Worm (Caenorhabditis elegans): ENCODE measurements around the gene T24B8.4.
A peak's percentile ranks its signal among the peaks of the same experiment; 100 is the strongest.

Gene T24B8.4

DNA sequence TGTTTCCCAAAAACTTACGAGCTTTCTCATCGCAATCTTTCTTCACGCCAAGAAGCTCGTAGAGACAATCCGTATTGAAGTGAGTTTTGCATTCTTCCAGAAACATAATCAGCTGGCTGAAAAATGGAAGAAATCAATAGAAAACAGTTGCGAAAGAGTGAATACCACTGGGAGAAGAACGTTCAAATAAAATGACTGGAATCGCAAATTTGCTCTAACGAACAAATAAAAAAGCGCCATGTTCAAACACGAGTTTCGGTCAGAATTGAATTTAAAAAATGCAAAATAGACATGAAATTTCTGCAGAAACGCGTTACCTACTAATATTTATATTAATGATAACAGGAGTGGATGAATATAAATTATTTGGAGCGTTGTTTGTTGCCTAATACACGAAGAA is 37.8 kb upstream of the T24B8.4 start, which contains the start of gene dnj-23:
Gene dnj-23 (minus strand): TSS at position 158 of the 400 bp plus-strand sequence.
- TF ChIP-seq nhr-237 (tag; optimal IDR thresholded peaks at IDR 0.05) (no peak), ces-1 (GFP tag; optimal IDR thresholded peaks at IDR 0.05) (peak; percentile 6)

ce11 chrII:9107095-9107769 is 36.6 kb upstream of the T24B8.4 start, which contains the start of gene dyrb-1:
Gene dyrb-1, minus strand, starts transcription at chrII:9107145.
- TF ChIP-seq ces-1 (GFP tag; optimal IDR thresholded peaks at IDR 0.05) (peak; percentile 76), elt-3 (tag; optimal IDR thresholded peaks at IDR 0.05) (no peak)

DNA sequence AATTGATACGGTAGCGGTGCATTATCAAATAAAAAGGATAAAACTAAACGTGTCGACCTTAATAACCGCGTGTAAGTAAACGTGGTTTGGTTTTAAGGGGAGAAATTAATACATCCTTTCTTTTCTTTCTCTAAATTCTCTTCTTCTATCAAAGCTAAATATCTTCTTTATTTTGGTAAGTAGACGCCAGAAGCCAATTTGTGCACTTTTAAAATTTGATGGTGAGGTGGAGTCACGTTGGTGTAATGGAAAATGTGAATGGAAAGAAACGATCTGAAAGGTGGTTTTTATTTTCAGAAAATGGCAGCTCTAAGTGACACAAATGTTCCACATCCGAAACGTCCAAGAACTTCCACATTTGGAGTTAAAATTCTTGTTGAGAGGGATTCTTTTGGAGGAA is 30.2 kb upstream of the T24B8.4 start, which contains the start of gene T24H10.5:
Gene T24H10.5 (plus strand): TSS at position 301 of the 400 bp plus-strand sequence.
- TF ChIP-seq nhr-28 (tag; optimal IDR thresholded peaks at IDR 0.05) (no peak), lin-13 (tag; optimal IDR thresholded peaks at IDR 0.05) (no peak), snpc-4 (tag; optimal IDR thresholded peaks at IDR 0.05) (no peak), ceh-83 (GFP tag; optimal IDR thresholded peaks at IDR 0.05) (no peak), ceh-39 (tag; optimal IDR thresholded peaks at IDR 0.05) (no peak), lin-32 (GFP tag; optimal IDR thresholded peaks at IDR 0.05) (no peak)

DNA sequence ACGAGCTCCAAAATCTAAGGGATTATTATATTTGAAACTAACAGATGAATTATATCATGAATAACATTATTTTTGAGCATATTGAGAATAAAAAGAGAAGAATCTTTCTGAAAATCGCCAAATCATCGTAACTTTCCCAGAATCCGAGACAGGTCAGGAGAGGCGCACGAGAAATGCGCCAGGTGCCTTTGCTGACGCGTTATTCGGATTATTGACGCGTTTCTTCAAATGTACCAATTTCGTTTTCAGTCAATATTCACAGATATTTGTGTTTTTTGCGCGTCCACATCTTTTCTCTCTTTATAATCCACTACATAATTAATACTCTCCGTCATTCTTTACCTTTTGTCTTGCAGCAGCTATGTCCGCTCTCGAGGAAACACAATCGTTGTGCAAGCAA is 28.4 kb upstream of the T24B8.4 start, which contains the start of gene T24H10.1:
Gene T24H10.1 (plus strand): TSS at position 355 of the 400 bp plus-strand sequence.
- TF ChIP-seq sptf-1 (tag; optimal IDR thresholded peaks at IDR 0.05) (no peak), nhr-2 (tag; optimal IDR thresholded peaks at IDR 0.05) (no peak), bed-3 (GFP tag; optimal IDR thresholded peaks at IDR 0.05) (no peak), ztf-11 (tag; optimal IDR thresholded peaks at IDR 0.05) (no peak), snpc-4 (tag; optimal IDR thresholded peaks at IDR 0.05) (no peak), elt-3 (tag; optimal IDR thresholded peaks at IDR 0.05) (no peak), lin-13 (tag; optimal IDR thresholded peaks at IDR 0.05) (peak; percentile 77), unc-120 (tag; optimal IDR thresholded peaks at IDR 0.05; ENCODE audit: poor library complexity, severe bottlenecking) (peak; percentile 6), ceh-39 (tag; optimal IDR thresholded peaks at IDR 0.05) (no peak), blmp-1 (tag; optimal IDR thresholded peaks at IDR 0.05) (no peak), mab-5 (tag; optimal IDR thresholded peaks at IDR 0.05) (no peak), ces-1 (GFP tag; optimal IDR thresholded peaks at IDR 0.05) (peak; percentile 11), unc-39 (tag; optimal IDR thresholded peaks at IDR 0.05) (no peak), flh-1 (GFP tag; optimal IDR thresholded peaks at IDR 0.05) (no peak), lin-32 (GFP tag; optimal IDR thresholded peaks at IDR 0.05) (no peak), nhr-76 (tag; optimal IDR thresholded peaks at IDR 0.05) (no peak), tbx-8 (GFP tag; optimal IDR thresholded peaks at IDR 0.05) (no peak), elt-1 (tag; optimal IDR thresholded peaks at IDR 0.05; ENCODE audit: borderline replicate concordance, insufficient read depth) (no peak), zip-8 (tag; optimal IDR thresholded peaks at IDR 0.05) (no peak), nhr-28 (tag; optimal IDR thresholded peaks at IDR 0.05) (no peak), pha-4 (tag; optimal IDR thresholded peaks at IDR 0.05) (peak; percentile 61), ceh-83 (GFP tag; optimal IDR thresholded peaks at IDR 0.05) (no peak), lsy-2 (tag; optimal IDR thresholded peaks at IDR 0.05) (peak; percentile 27), mep-1 (tag; optimal IDR thresholded peaks at IDR 0.05) (peak; percentile 38), cnd-1 (tag; optimal IDR thresholded peaks at IDR 0.05) (peak; percentile 30), nhr-12 (tag; optimal IDR thresholded peaks at IDR 0.05) (no peak), sem-2 (GFP tag; optimal IDR thresholded peaks at IDR 0.05) (no peak)

DNA sequence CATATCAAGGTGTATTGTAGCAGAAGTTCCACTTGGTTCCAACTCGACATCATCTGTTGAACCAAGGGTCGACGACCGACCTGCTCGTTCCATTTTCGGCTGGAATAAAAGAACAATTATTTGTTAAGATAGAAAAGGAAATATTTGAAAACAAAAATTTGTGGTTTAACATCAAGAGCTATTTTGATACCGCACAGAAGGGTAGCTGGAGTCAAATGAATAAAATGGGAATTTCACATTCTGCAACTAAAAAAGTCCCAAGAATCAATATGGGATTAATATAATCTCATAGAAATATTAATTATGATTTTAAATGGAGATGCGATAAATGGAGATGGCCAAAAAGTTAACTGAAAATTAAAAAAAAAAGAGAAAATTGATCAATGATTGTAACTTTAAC is 27.9 kb upstream of the T24B8.4 start, which contains the start of gene clh-5:
Gene clh-5 (minus strand): TSS at position 101 of the 400 bp plus-strand sequence.
- TF ChIP-seq elt-1 (tag; optimal IDR thresholded peaks at IDR 0.05; ENCODE audit: borderline replicate concordance, insufficient read depth) (no peak), drap-1 (GFP tag; optimal IDR thresholded peaks at IDR 0.05) (no peak), sem-2 (GFP tag; optimal IDR thresholded peaks at IDR 0.05) (no peak), lin-32 (GFP tag; optimal IDR thresholded peaks at IDR 0.05) (no peak), M03D4.4 (tag; optimal IDR thresholded peaks at IDR 0.05) (no peak), flh-1 (GFP tag; optimal IDR thresholded peaks at IDR 0.05) (no peak), cnd-1 (tag; optimal IDR thresholded peaks at IDR 0.05) (no peak), bed-3 (GFP tag; optimal IDR thresholded peaks at IDR 0.05) (no peak), sptf-1 (tag; optimal IDR thresholded peaks at IDR 0.05) (no peak), nhr-76 (tag; optimal IDR thresholded peaks at IDR 0.05) (no peak), ceh-43 (GFP tag; optimal IDR thresholded peaks at IDR 0.05) (no peak), nhr-237 (tag; optimal IDR thresholded peaks at IDR 0.05) (no peak), unc-62 (GFP tag; optimal IDR thresholded peaks at IDR 0.05) (no peak)

All from whole organism, mixed stage, embryonic.